Worm (Caenorhabditis elegans) whole organism, L1 larva: ENCODE results near the gene C39D10.7.
A peak's percentile ranks its signal among the peaks of the same experiment; 100 is the strongest.

Experiments
- C16A3.4 ChIP-seq: fragments of 150-350 bp; optimal IDR thresholded peaks from 2 replicates; lab custom pipeline; 2014; ENCODE audit warnings: missing biosample characterization, missing genetic modification characterization
- C34B4.2 ChIP-seq: sonication (generic microtip); optimal IDR thresholded peaks from 2 replicates; lab custom pipeline; 2017; ENCODE audit warnings: mild to moderate bottlenecking, missing genetic modification characterization, missing compliant biosample characterization
- ama-1 ChIP-seq: fragments of 150-350 bp; optimal IDR thresholded peaks from 2 replicates; lab custom pipeline; 2014
- ceh-63 ChIP-seq: fragments of 200-800 bp; sonication (Bioruptor generic); optimal IDR thresholded peaks from 2 replicates; lab custom pipeline; 2018; ENCODE audit warnings: mild to moderate bottlenecking, missing genetic modification characterization, missing compliant biosample characterization
- ceh-8 ChIP-seq: fragments of 200-800 bp; sonication (Bioruptor generic); optimal IDR thresholded peaks from 2 replicates; lab custom pipeline; 2018; ENCODE audit warnings: mild to moderate bottlenecking, missing genetic modification characterization, moderate library complexity, missing compliant biosample characterization
- ces-1 ChIP-seq: fragments of 150-350 bp; optimal IDR thresholded peaks from 2 replicates; lab custom pipeline; 2014; ENCODE audit warnings: missing biosample characterization, missing genetic modification reagents, missing genetic modification characterization
- dpl-1 ChIP-seq, 3 experiments: fragments of 150-350 bp in 2 of 3; sonication (generic microtip) in 1 of 3; optimal IDR thresholded peaks; 2 replicates each; lab custom pipeline; 2014 to 2017; ENCODE audit warnings: missing biosample characterization in 3 of 3, missing genetic modification characterization in 3 of 3, missing genetic modification reagents in 3 of 3
- efl-1 ChIP-seq, 4 experiments: fragments of 150-350 bp; optimal IDR thresholded peaks in 3 of 4; peaks in 1 of 4; 1 replicate in 1 of 4; 2 replicates in 3 of 4; lab custom pipeline; 2014; ENCODE audit warnings: missing biosample characterization in 2 of 4, missing genetic modification characterization in 2 of 4, missing genetic modification reagents in 2 of 4
- efl-3 ChIP-seq: fragments of 200-800 bp; sonication (Bioruptor generic); optimal IDR thresholded peaks from 2 replicates; lab custom pipeline; 2018; ENCODE audit warnings: mild to moderate bottlenecking, missing genetic modification characterization, missing compliant biosample characterization
- elt-2 ChIP-seq: sonication (generic microtip); optimal IDR thresholded peaks from 2 replicates; lab custom pipeline; 2016; ENCODE audit warnings: missing genetic modification characterization, mild to moderate bottlenecking, inconsistent platforms, missing compliant biosample characterization, missing genetic modification reagents
- elt-3 ChIP-seq, 6 experiments: fragments of 150-350 bp in 1 of 6; sonication (generic microtip); optimal IDR thresholded peaks; 2 replicates each; lab custom pipeline; 2017 to 2018; ENCODE audit warnings: missing biosample characterization in 6 of 6, missing genetic modification characterization in 6 of 6, inconsistent platforms in 1 of 6
- fkh-4 ChIP-seq: sonication (generic microtip); optimal IDR thresholded peaks from 2 replicates; lab custom pipeline; 2016; ENCODE audit warnings: missing compliant biosample characterization, missing genetic modification characterization, borderline replicate concordance
- fkh-8 ChIP-seq: sonication (generic microtip); optimal IDR thresholded peaks from 2 replicates; lab custom pipeline; 2016; ENCODE audit warnings: mild to moderate bottlenecking, missing genetic modification characterization, missing compliant biosample characterization
- grh-1 ChIP-seq: fragments of 200-800 bp; sonication (Bioruptor generic); IDR thresholded peaks from 2 replicates; pipeline ENCODE4 v1.3.6; 2022; ENCODE audit warnings: missing genetic modification reagents, missing genetic modification characterization, missing compliant biosample characterization
- hlh-4 ChIP-seq: sonication (generic microtip); optimal IDR thresholded peaks from 2 replicates; lab custom pipeline; 2016; ENCODE audit warnings: mild to moderate bottlenecking, missing genetic modification characterization, missing compliant biosample characterization
- hpl-2 ChIP-seq: fragments of 150-350 bp; optimal IDR thresholded peaks from 2 replicates; lab custom pipeline; 2014; ENCODE audit warnings: missing biosample characterization, missing genetic modification reagents, missing genetic modification characterization
- jun-1 ChIP-seq: fragments of 150-350 bp; optimal IDR thresholded peaks from 2 replicates; lab custom pipeline; 2014; ENCODE audit warnings: missing biosample characterization, missing genetic modification reagents, missing genetic modification characterization
- lin-14 ChIP-seq: fragments of 200-800 bp; sonication (Bioruptor generic); optimal IDR thresholded peaks from 2 replicates; lab custom pipeline; 2018; ENCODE audit warnings: mild to moderate bottlenecking, missing genetic modification characterization, moderate library complexity, missing compliant biosample characterization
- lin-15B ChIP-seq: fragments of 150-350 bp; sonication (generic microtip); optimal IDR thresholded peaks from 3 replicates; lab custom pipeline; 2014; ENCODE audit warnings: missing biosample characterization, missing genetic modification characterization
- lir-3 ChIP-seq: sonication (generic microtip); optimal IDR thresholded peaks from 2 replicates; lab custom pipeline; 2016; ENCODE audit warnings: mild to moderate bottlenecking, missing genetic modification characterization, moderate library complexity, missing compliant biosample characterization; ENCODE audit not compliant: poor library complexity
- lsy-2 ChIP-seq, 2 experiments: fragments of 150-350 bp; optimal IDR thresholded peaks; 2 replicates each; lab custom pipeline; 2014; ENCODE audit warnings: missing biosample characterization in 2 of 2, missing genetic modification characterization in 2 of 2
- mab-9 ChIP-seq: fragments of 200-800 bp; sonication (Bioruptor generic); IDR thresholded peaks from 2 replicates; pipeline ENCODE4 v1.3.6; 2022; ENCODE audit warnings: missing genetic modification reagents, missing genetic modification characterization, missing compliant biosample characterization
- mdl-1 ChIP-seq, 2 experiments: fragments of 150-350 bp; optimal IDR thresholded peaks; 2 replicates each; lab custom pipeline; 2014 to 2017; ENCODE audit warnings: missing biosample characterization in 2 of 2, missing genetic modification characterization in 2 of 2, inconsistent platforms in 1 of 2
- mep-1 ChIP-seq: fragments of 150-350 bp; optimal IDR thresholded peaks from 2 replicates; lab custom pipeline; 2014; ENCODE audit warnings: missing biosample characterization, missing genetic modification characterization
- nhr-11 ChIP-seq: fragments of 150-350 bp; optimal IDR thresholded peaks from 2 replicates; lab custom pipeline; 2014; ENCODE audit warnings: missing biosample characterization, missing genetic modification characterization
- nhr-19 ChIP-seq: fragments of 200-800 bp; sonication (Bioruptor generic); conservative IDR thresholded peaks from 2 replicates; pipeline ENCODE4 v1.3.6; 2022; ENCODE audit warnings: missing genetic modification characterization, missing compliant biosample characterization
- nhr-20 ChIP-seq: sonication (generic microtip); optimal IDR thresholded peaks from 2 replicates; lab custom pipeline; 2016; ENCODE audit warnings: mild to moderate bottlenecking, missing genetic modification characterization, missing compliant biosample characterization
- nhr-237 ChIP-seq: fragments of 150-350 bp; optimal IDR thresholded peaks from 2 replicates; lab custom pipeline; 2014; ENCODE audit warnings: missing biosample characterization, missing genetic modification characterization
- nhr-28 ChIP-seq: fragments of 150-350 bp; optimal IDR thresholded peaks from 2 replicates; lab custom pipeline; 2014; ENCODE audit warnings: missing biosample characterization, missing genetic modification characterization
- nhr-76 ChIP-seq: sonication (generic microtip); optimal IDR thresholded peaks from 2 replicates; lab custom pipeline; 2017; ENCODE audit warnings: missing biosample characterization, missing genetic modification characterization
- nhr-77 ChIP-seq: fragments of 150-350 bp; optimal IDR thresholded peaks from 2 replicates; lab custom pipeline; 2014; ENCODE audit warnings: missing biosample characterization, missing genetic modification characterization
- nhr-85 ChIP-seq: sonication (generic microtip); peaks from one replicate; lab custom pipeline; 2016; ENCODE audit warnings: missing genetic modification characterization, inconsistent platforms, missing compliant biosample characterization
- pqm-1 ChIP-seq: sonication (generic microtip); optimal IDR thresholded peaks from 3 replicates; lab custom pipeline; 2017; ENCODE audit warnings: missing biosample characterization, missing genetic modification characterization
- rnt-1 ChIP-seq: sonication (generic microtip); optimal IDR thresholded peaks from 2 replicates; lab custom pipeline; 2016; ENCODE audit warnings: mild to moderate bottlenecking, missing genetic modification characterization, moderate library complexity, missing compliant biosample characterization
- snu-23 ChIP-seq: sonication (generic microtip); optimal IDR thresholded peaks from 2 replicates; lab custom pipeline; 2016; ENCODE audit warnings: missing genetic modification characterization, missing compliant biosample characterization
- sox-4 ChIP-seq: sonication (generic microtip); optimal IDR thresholded peaks from 2 replicates; lab custom pipeline; 2016; ENCODE audit warnings: missing genetic modification characterization, missing compliant biosample characterization
- sptf-1 ChIP-seq: fragments of 150-350 bp; optimal IDR thresholded peaks from 2 replicates; lab custom pipeline; 2014; ENCODE audit warnings: missing biosample characterization, missing genetic modification characterization
- swsn-7 ChIP-seq: sonication (generic microtip); optimal IDR thresholded peaks from 2 replicates; lab custom pipeline; 2016; ENCODE audit warnings: missing genetic modification characterization, missing compliant biosample characterization
- tlp-1 ChIP-seq: fragments of 150-350 bp; optimal IDR thresholded peaks from 2 replicates; lab custom pipeline; 2014; ENCODE audit warnings: missing biosample characterization, missing genetic modification characterization
- unc-130 ChIP-seq: fragments of 150-350 bp; optimal IDR thresholded peaks from 2 replicates; lab custom pipeline; 2017; ENCODE audit warnings: missing biosample characterization, missing genetic modification characterization, inconsistent platforms
- unc-30 ChIP-seq: sonication (generic microtip); optimal IDR thresholded peaks from 2 replicates; lab custom pipeline; 2017; ENCODE audit warnings: missing biosample characterization, missing genetic modification characterization
- unc-62 ChIP-seq: fragments of 150-350 bp; optimal IDR thresholded peaks from 2 replicates; lab custom pipeline; 2014; ENCODE audit warnings: missing biosample characterization, missing genetic modification reagents, missing genetic modification characterization
- unc-86 ChIP-seq: sonication (generic microtip); optimal IDR thresholded peaks from 2 replicates; lab custom pipeline; 2016; ENCODE audit warnings: missing genetic modification characterization, missing compliant biosample characterization
- unc-98 ChIP-seq: fragments of 200-800 bp; sonication (Bioruptor generic); IDR thresholded peaks from 2 replicates; pipeline ENCODE4 v1.3.6; 2022; ENCODE audit warnings: missing genetic modification characterization, missing compliant biosample characterization
- xbp-1 ChIP-seq: sonication (generic microtip); optimal IDR thresholded peaks from 2 replicates; lab custom pipeline; 2016; ENCODE audit warnings: missing genetic modification characterization, missing compliant biosample characterization
- zip-4 ChIP-seq: fragments of 200-800 bp; sonication (Bioruptor generic); optimal IDR thresholded peaks from 2 replicates; lab custom pipeline; 2018; ENCODE audit warnings: mild to moderate bottlenecking, missing genetic modification characterization, moderate library complexity, missing compliant biosample characterization
- ztf-4 ChIP-seq: fragments of 150-350 bp; optimal IDR thresholded peaks from 2 replicates; lab custom pipeline; 2014; ENCODE audit warnings: missing biosample characterization, missing genetic modification characterization

The C39D10.7 gene

ce11 chrX:7952226-7953062, 38.7 kb upstream of the C39D10.7 start (continued):
- TF ChIP-seq efl-1 (optimal IDR thresholded peaks at IDR 0.05; lab: Kevin White, UChicago), result no peak
- peak in 1 of 2 experiments; percentile 75 for TF ChIP-seq efl-1 (GFP tag; optimal IDR thresholded peaks at IDR 0.05 in 1 of 2; lab: Kevin White, UChicago)
- TF ChIP-seq nhr-85 (tag; lab: Kevin White, UChicago), result peak; percentile 89
- TF ChIP-seq C34B4.2 (tag; lab: Kevin White, UChicago), result no peak
- TF ChIP-seq hlh-4 (tag; lab: Kevin White, UChicago), result no peak
- peak; percentile 77 for TF ChIP-seq fkh-8 (tag; lab: Kevin White, UChicago)
- TF ChIP-seq mab-9, result no peak
- TF ChIP-seq unc-130 (tag; lab: Kevin White, UChicago), result peak; percentile 62
- peak; percentile 62 for TF ChIP-seq elt-2 (tag; lab: Kevin White, UChicago)
- TF ChIP-seq snu-23 (GFP tag; lab: Kevin White, UChicago), result peak; percentile 53
- TF ChIP-seq nhr-19, result peak; percentile 14; the same call in 1 of the 2 replicates
- peak in 1 of 2 experiments; percentile 43 for TF ChIP-seq mdl-1 (tag; optimal IDR thresholded peaks at IDR 0.05; lab: Kevin White, UChicago)
- no peak for TF ChIP-seq ceh-8 (GFP tag; lab: Kevin White, UChicago)

- TF ChIP-seq efl-3 (GFP tag; lab: Kevin White, UChicago) (no peak), grh-1 (GFP tag; lab: Robert Waterston, UW) (peak; percentile 54; the same call in 1 of the 2 replicates), mdl-1 (tag; optimal IDR thresholded peaks at IDR 0.05; lab: Kevin White, UChicago) (peak in 1 of 2 experiments; percentile 97), C16A3.4 (peak; percentile 56), lir-3 (tag; lab: Kevin White, UChicago) (peak; percentile 70), elt-3 (tag; optimal IDR thresholded peaks at IDR 0.05; lab: Kevin White, UChicago) (peak in 1 of 6 experiments; percentile 55), xbp-1 (peak; percentile 88), lsy-2 (tag; optimal IDR thresholded peaks at IDR 0.05; lab: Kevin White, UChicago) (peak; percentile 83), swsn-7 (peak; percentile 91), hpl-2 (no peak), sox-4 (peak; percentile 88), unc-62 (GFP tag; lab: Kevin White, UChicago) (no peak), fkh-8 (tag; lab: Kevin White, UChicago) (peak; percentile 99), mep-1 (tag; lab: Kevin White, UChicago) (peak; percentile 88), ceh-8 (GFP tag; lab: Kevin White, UChicago) (peak; percentile 72), nhr-20 (peak; percentile 96), nhr-11 (tag; lab: Kevin White, UChicago) (peak; percentile 82), nhr-19 (peak; percentile 86), ceh-63 (GFP tag; lab: Kevin White, UChicago) (no peak), ces-1 (GFP tag; lab: Kevin White, UChicago) (no peak), sptf-1 (tag; lab: Kevin White, UChicago) (no peak), fkh-4 (tag; lab: Kevin White, UChicago) (peak; percentile 41), nhr-237 (tag; lab: Kevin White, UChicago) (no peak), unc-30 (tag; lab: Kevin White, UChicago) (no peak), elt-2 (tag; lab: Kevin White, UChicago) (peak; percentile 69), unc-98 (GFP tag; lab: Robert Waterston, UW) (no peak), lin-15B (tag; lab: Kevin White, UChicago) (no peak), nhr-28 (tag; lab: Kevin White, UChicago) (no peak), nhr-85 (tag; lab: Kevin White, UChicago) (peak; percentile 93), pqm-1 (no peak), dpl-1 (GFP tag; optimal IDR thresholded peaks at IDR 0.05; lab: Kevin White, UChicago) (peak; percentile 41 to 52 (median 44)), rnt-1 (tag; lab: Kevin White, UChicago) (peak; percentile 86), nhr-77 (tag; lab: Kevin White, UChicago) (no peak), zip-4 (peak; percentile 11), ztf-4 (tag; lab: Kevin White, UChicago) (peak; percentile 81), nhr-76 (tag; lab: Kevin White, UChicago) (no peak), jun-1 (tag; lab: Kevin White, UChicago) (peak; percentile 82), efl-1 (optimal IDR thresholded peaks at IDR 0.05; lab: Kevin White, UChicago) (peak; percentile 66 to 83), efl-1 (GFP tag; optimal IDR thresholded peaks at IDR 0.05 in 1 of 2; lab: Kevin White, UChicago) (peak; percentile 66 to 94), tlp-1 (tag; lab: Kevin White, UChicago) (no peak), lin-14 (GFP tag; lab: Kevin White, UChicago) (peak; percentile 98), unc-86 (tag; lab: Kevin White, UChicago) (peak; percentile 97), ama-1 (lab: Kevin White, UChicago) (no peak), C34B4.2 (tag; lab: Kevin White, UChicago) (no peak)
Observed at ce11 chrX:7951578-7951977, 37.8 kb upstream of the C39D10.7 start.
